Fruit fly (Drosophila melanogaster): Measurements from ENCODE around the gene GABA-B-R3.
A peak's percentile ranks its signal among the peaks of the same experiment; 100 is the strongest.

GABA-B-R3 gene

DNA sequence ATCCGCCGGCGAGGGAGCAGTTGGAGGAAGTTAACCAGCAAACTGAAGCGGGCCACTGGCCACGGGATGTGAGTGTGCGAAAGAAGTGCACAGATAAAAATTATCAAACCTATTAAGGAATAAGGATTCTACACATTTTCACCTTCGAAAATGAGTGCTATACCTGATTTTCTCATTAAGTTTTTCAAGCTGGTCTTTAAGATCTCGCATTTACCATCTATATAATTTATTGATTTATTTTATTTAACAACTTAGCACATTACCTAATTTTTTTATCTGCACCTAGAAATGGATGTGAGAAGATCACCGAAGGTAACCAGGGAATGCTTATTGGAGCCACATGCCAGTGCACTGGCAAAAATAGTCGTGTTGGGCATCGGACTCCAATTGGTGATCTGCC lies 28.0 kb upstream of the GABA-B-R3 start:
- no peak for TF ChIP-seq br (GFP tag; optimal IDR thresholded peaks at IDR 0.05)
- TF ChIP-seq pan (optimal IDR thresholded peaks at IDR 0.05): no peak
- TF ChIP-seq tai (GFP tag; optimal IDR thresholded peaks at IDR 0.05): no peak
- TF ChIP-seq Dfd (GFP tag; optimal IDR thresholded peaks at IDR 0.05): no peak
- TF ChIP-seq Abd-B (GFP tag; optimal IDR thresholded peaks at IDR 0.05): no peak
- no peak for TF ChIP-seq Dif (GFP tag; optimal IDR thresholded peaks at IDR 0.05; ENCODE audit: partially characterized antibody)
- no peak for TF ChIP-seq Jra (GFP tag; optimal IDR thresholded peaks at IDR 0.05)
- no peak for TF ChIP-seq h (GFP tag; optimal IDR thresholded peaks at IDR 0.05)

DNA sequence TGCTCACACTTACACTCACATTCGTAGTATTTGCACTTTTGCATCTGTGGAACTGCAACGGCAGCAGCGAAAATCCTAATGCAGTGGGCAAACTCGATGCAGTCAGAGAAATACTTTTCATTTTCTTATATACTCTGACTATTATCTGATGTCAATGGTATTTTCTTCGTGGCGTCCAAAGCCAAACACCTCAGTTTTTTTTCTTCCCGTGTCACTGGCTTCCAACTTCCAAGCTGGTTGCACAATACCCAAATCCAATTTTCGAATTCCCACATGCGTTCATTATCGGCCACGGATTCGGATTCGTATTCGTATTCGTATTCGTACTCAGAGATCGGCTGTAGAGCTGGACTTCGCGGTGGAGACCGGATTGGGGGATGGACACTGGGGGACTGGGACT lies 26.8 kb upstream of the GABA-B-R3 start:
- TF ChIP-seq h (GFP tag; optimal IDR thresholded peaks at IDR 0.05): no peak
- TF ChIP-seq br (GFP tag; optimal IDR thresholded peaks at IDR 0.05): no peak
- TF ChIP-seq foxo (GFP tag; optimal IDR thresholded peaks at IDR 0.05): no peak
- TF ChIP-seq dl (GFP tag; optimal IDR thresholded peaks at IDR 0.05; ENCODE audit: insufficient read depth in 1 of 2, partially characterized antibody in 2 of 2): no peak
- TF ChIP-seq jim (GFP tag; optimal IDR thresholded peaks at IDR 0.05): no peak
- no peak for TF ChIP-seq OdsH (GFP tag; optimal IDR thresholded peaks at IDR 0.05)
- TF ChIP-seq HLH106 (tag; optimal IDR thresholded peaks at IDR 0.05): no peak
- TF ChIP-seq ey (GFP tag; optimal IDR thresholded peaks at IDR 0.05): no peak
- no peak for TF ChIP-seq woc (GFP tag; optimal IDR thresholded peaks at IDR 0.05)

DNA sequence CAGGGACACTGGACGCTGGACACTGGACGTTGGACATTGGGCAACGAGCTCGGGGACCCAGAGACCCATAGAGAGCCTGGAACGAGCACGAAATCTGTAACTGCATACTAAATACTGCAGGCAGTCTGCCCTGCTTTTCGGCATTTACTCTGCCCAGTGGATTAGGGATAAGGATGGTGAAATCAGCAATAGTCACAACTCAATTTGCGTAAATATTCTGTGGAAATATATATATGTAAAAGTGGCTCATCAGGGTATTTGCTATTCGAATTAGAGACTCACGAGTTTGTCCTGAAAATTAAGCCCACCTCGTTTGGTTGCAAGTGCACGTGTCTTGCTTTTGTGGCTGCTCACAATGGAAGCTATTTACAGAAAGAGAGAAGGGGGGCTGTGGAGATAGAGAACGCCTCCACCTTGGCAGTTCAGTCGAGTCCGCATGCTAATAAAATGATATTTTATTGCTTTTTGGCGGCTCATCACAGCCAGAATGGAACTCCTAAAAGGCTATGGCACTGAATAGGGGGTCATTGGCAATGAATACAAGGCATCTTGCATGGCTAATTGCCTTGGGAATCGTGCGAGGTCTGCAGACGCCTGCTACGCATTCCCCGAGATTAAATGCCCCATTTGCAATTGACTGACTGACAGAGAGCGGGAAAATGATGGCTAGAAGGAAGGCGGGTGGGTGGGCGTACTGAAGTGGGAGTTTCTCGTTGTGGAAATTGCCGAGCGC lies 25.8 kb upstream of the GABA-B-R3 start:
- TF ChIP-seq dmrt93B (GFP tag; optimal IDR thresholded peaks at IDR 0.05) (no peak), h (GFP tag; optimal IDR thresholded peaks at IDR 0.05) (peak; percentile 10), Hnf4 (GFP tag; optimal IDR thresholded peaks at IDR 0.05) (no peak), CG32264 (GFP tag; optimal IDR thresholded peaks at IDR 0.05) (no peak), brk (GFP tag; optimal IDR thresholded peaks at IDR 0.05) (no peak), fru (GFP tag; optimal IDR thresholded peaks at IDR 0.05) (peak; percentile 12), Myc (optimal IDR thresholded peaks at IDR 0.05) (no peak), foxo (GFP tag; optimal IDR thresholded peaks at IDR 0.05) (no peak), CrebA (GFP tag; optimal IDR thresholded peaks at IDR 0.05; ENCODE audit: borderline replicate concordance) (no peak), sage (GFP tag; optimal IDR thresholded peaks at IDR 0.05) (no peak), jim (GFP tag; optimal IDR thresholded peaks at IDR 0.05) (no peak), sv (GFP tag; optimal IDR thresholded peaks at IDR 0.05) (no peak), Hr78 (GFP tag; optimal IDR thresholded peaks at IDR 0.05) (no peak)

DNA sequence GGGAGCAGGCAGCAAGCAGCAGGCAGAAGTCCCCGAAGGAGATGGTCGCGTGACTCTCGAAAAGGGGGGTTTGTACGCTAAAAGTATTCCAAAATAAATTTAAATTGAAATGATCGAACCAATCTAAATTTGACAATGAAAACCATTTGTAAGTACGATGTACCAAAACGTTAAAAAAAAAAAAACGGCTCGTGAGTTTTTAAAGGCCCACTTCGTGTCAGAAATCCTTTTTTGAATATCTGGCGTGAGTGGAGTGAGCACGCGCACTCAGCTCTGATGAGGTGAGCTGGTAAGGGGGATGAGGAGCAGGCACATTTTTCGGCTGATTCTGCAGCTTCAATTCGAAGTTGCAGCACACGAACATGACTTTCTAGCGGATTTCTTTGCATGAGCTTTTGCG lies 25.0 kb upstream of the GABA-B-R3 start:
- TF ChIP-seq N (GFP tag; optimal IDR thresholded peaks at IDR 0.05) (no peak), woc (GFP tag; optimal IDR thresholded peaks at IDR 0.05) (peak; percentile 11), fru (GFP tag; optimal IDR thresholded peaks at IDR 0.05) (peak; percentile 17)

DNA sequence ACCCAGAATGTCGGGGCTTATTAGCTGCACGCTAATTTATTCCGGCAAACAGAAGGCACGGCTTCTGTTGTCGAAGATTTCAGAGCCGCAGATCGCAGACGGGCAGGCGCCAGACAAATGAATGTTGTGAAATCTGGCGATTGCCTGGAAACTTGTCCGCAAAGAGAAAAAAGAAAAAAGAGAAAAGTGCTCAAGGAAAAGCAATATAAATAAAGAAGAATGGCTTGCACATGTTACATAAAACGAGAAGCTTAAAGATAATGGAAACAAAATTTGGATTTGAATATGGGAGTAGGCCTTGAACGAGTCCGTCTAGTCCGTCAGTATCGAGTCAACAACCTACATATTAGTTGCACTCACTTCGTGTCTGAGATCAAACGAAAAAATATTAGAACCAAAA lies 21.7 kb upstream of the GABA-B-R3 start, which contains the start of gene Hsp60B:
TSS of gene Hsp60B (plus strand) at position 301 of the 400 bp plus-strand sequence.
- TF ChIP-seq dsf (GFP tag; optimal IDR thresholded peaks at IDR 0.05; ENCODE audit: borderline replicate concordance): no peak
- TF ChIP-seq ey (GFP tag; optimal IDR thresholded peaks at IDR 0.05): no peak
- no peak for TF ChIP-seq lola (GFP tag; optimal IDR thresholded peaks at IDR 0.05)

DNA sequence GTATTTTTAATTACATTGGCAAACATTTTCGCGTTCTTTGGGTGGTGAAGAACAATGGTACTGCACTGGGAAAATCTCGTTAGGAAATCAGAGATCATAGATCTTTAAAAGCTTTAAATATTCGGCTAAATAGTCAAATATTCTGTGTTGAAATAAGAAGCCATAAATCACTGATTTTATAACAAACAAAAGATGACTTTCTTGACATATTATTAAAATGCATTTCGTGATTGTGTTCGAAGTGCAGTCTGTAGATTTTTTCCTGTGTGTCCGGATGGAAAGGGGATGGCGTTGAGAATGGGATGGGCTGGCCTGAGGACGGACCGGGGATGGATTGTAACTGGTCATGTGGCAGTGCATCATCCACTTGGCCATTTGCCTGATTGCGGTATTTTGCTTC lies 17.6 kb upstream of the GABA-B-R3 start:
- TF ChIP-seq GATAd (GFP tag; optimal IDR thresholded peaks at IDR 0.05): no peak
- no peak for TF ChIP-seq Hnf4 (GFP tag; optimal IDR thresholded peaks at IDR 0.05)
- no peak for TF ChIP-seq brk (GFP tag; optimal IDR thresholded peaks at IDR 0.05)
- TF ChIP-seq fru (GFP tag; optimal IDR thresholded peaks at IDR 0.05): no peak
- TF ChIP-seq usp (GFP tag; optimal IDR thresholded peaks at IDR 0.05): no peak
- no peak for TF ChIP-seq h (GFP tag; optimal IDR thresholded peaks at IDR 0.05)
- TF ChIP-seq ey (GFP tag; optimal IDR thresholded peaks at IDR 0.05): no peak
- TF ChIP-seq Hr78 (GFP tag; optimal IDR thresholded peaks at IDR 0.05): no peak
- TF ChIP-seq Myc (optimal IDR thresholded peaks at IDR 0.05): no peak
